Worm (Caenorhabditis elegans) whole organism, late embryonic: ENCODE results near the gene F27B3.8.

ENCODE experiments used
- C38D4.7 ChIP-seq: fragments of 200-800 bp; sonication (Bioruptor generic); optimal IDR thresholded peaks from 2 replicates; lab custom pipeline; 2018; ENCODE audit warnings: mild to moderate bottlenecking, missing genetic modification characterization, moderate library complexity, missing compliant biosample characterization
- F13H6.1 ChIP-seq: sonication (generic microtip); optimal IDR thresholded peaks from 2 replicates; lab custom pipeline; 2016; ENCODE audit warnings: missing genetic modification characterization, missing compliant biosample characterization
- K02D7.2 ChIP-seq: sonication (generic microtip); optimal IDR thresholded peaks from 2 replicates; lab custom pipeline; 2017; ENCODE audit warnings: mild to moderate bottlenecking, missing genetic modification characterization, missing compliant biosample characterization
- Y22D7AL.16 ChIP-seq: sonication (generic microtip); optimal IDR thresholded peaks from 2 replicates; lab custom pipeline; 2016; ENCODE audit warnings: missing genetic modification characterization, missing compliant biosample characterization
- ahr-1 ChIP-seq: sonication (generic microtip); optimal IDR thresholded peaks from 2 replicates; lab custom pipeline; 2016; ENCODE audit warnings: missing genetic modification characterization, missing compliant biosample characterization
- ceh-14 ChIP-seq: sonication (generic microtip); optimal IDR thresholded peaks from 2 replicates; lab custom pipeline; 2016; ENCODE audit warnings: missing genotype, missing genetic modification characterization, missing compliant biosample characterization
- ceh-19 ChIP-seq: fragments of 200-800 bp; sonication (Bioruptor generic); optimal IDR thresholded peaks from 2 replicates; lab custom pipeline; 2018; ENCODE audit warnings: mild to moderate bottlenecking, missing genetic modification characterization, missing compliant biosample characterization
- ceh-2 ChIP-seq: sonication (generic microtip); optimal IDR thresholded peaks from 2 replicates; lab custom pipeline; 2016; ENCODE audit warnings: missing genotype, missing genetic modification characterization, missing compliant biosample characterization
- ceh-24 ChIP-seq: sonication (generic microtip); optimal IDR thresholded peaks from 2 replicates; lab custom pipeline; 2016; ENCODE audit warnings: mild to moderate bottlenecking, missing genetic modification characterization, missing compliant biosample characterization
- ceh-30 ChIP-seq: fragments of 150-350 bp; optimal IDR thresholded peaks from 2 replicates; lab custom pipeline; 2014; ENCODE audit warnings: missing biosample characterization, missing genetic modification characterization
- ceh-31 ChIP-seq: sonication (generic microtip); optimal IDR thresholded peaks from 2 replicates; lab custom pipeline; 2016; ENCODE audit warnings: missing genetic modification characterization, missing compliant biosample characterization
- ceh-34 ChIP-seq: sonication (generic microtip); optimal IDR thresholded peaks from 2 replicates; lab custom pipeline; 2016; ENCODE audit warnings: mild to moderate bottlenecking, missing genetic modification characterization, missing compliant biosample characterization
- ceh-48 ChIP-seq: sonication (generic microtip); optimal IDR thresholded peaks from 2 replicates; lab custom pipeline; 2016; ENCODE audit warnings: missing genetic modification characterization, inconsistent platforms, missing compliant biosample characterization
- ceh-6 ChIP-seq: fragments of 200-800 bp; sonication (Bioruptor generic); optimal IDR thresholded peaks from 2 replicates; lab custom pipeline; 2018; ENCODE audit warnings: mild to moderate bottlenecking, missing genetic modification characterization, missing compliant biosample characterization
- ceh-9 ChIP-seq: sonication (generic microtip); optimal IDR thresholded peaks from 2 replicates; lab custom pipeline; 2016; ENCODE audit warnings: mild to moderate bottlenecking, missing genetic modification characterization, inconsistent platforms, missing compliant biosample characterization
- che-1 ChIP-seq: sonication (generic microtip); optimal IDR thresholded peaks from 2 replicates; lab custom pipeline; 2016; ENCODE audit warnings: mild to moderate bottlenecking, missing genetic modification characterization, missing compliant biosample characterization
- dmd-4 ChIP-seq: sonication (generic microtip); optimal IDR thresholded peaks from 2 replicates; lab custom pipeline; 2016; ENCODE audit warnings: borderline replicate concordance, missing genetic modification characterization, missing compliant biosample characterization
- dve-1 ChIP-seq: sonication (generic microtip); optimal IDR thresholded peaks from 2 replicates; lab custom pipeline; 2017; ENCODE audit warnings: antibody characterized with exemption, mild to moderate bottlenecking, missing genetic modification characterization, missing compliant biosample characterization
- elt-2 ChIP-seq: sonication (generic microtip); optimal IDR thresholded peaks from 2 replicates; lab custom pipeline; 2016; ENCODE audit warnings: missing genetic modification reagents, missing genetic modification characterization, missing compliant biosample characterization
- ets-4 ChIP-seq: sonication (generic microtip); optimal IDR thresholded peaks from 2 replicates; lab custom pipeline; 2016; ENCODE audit warnings: missing genetic modification characterization, missing compliant biosample characterization
- eyg-1 ChIP-seq: sonication (generic microtip); optimal IDR thresholded peaks from 2 replicates; lab custom pipeline; 2016; ENCODE audit warnings: missing genotype, missing genetic modification characterization, missing compliant biosample characterization
- fax-1 ChIP-seq: sonication (generic microtip); optimal IDR thresholded peaks from 2 replicates; lab custom pipeline; 2016; ENCODE audit warnings: missing genotype, missing genetic modification characterization, missing compliant biosample characterization
- fkh-10 ChIP-seq: fragments of 150-350 bp; optimal IDR thresholded peaks from 2 replicates; lab custom pipeline; 2014; ENCODE audit warnings: missing biosample characterization, missing genetic modification reagents, missing genetic modification characterization
- hlh-30 ChIP-seq: sonication (generic microtip); optimal IDR thresholded peaks from 2 replicates; lab custom pipeline; 2017; ENCODE audit warnings: antibody characterized with exemption, missing genetic modification characterization, missing compliant biosample characterization; ENCODE audit not compliant: insufficient read depth
- hlh-8 ChIP-seq: sonication (generic microtip); optimal IDR thresholded peaks from 2 replicates; lab custom pipeline; 2016; ENCODE audit warnings: missing genotype, missing genetic modification characterization, missing compliant biosample characterization
- lim-6 ChIP-seq: sonication (generic microtip); optimal IDR thresholded peaks from 2 replicates; lab custom pipeline; 2016; ENCODE audit warnings: missing genetic modification characterization, missing compliant biosample characterization
- lin-11 ChIP-seq: fragments of 200-800 bp; sonication (Bioruptor generic); optimal IDR thresholded peaks from 2 replicates; lab custom pipeline; 2018; ENCODE audit warnings: mild to moderate bottlenecking, missing genetic modification characterization, missing compliant biosample characterization
- madf-2 ChIP-seq: sonication (generic microtip); optimal IDR thresholded peaks from 2 replicates; lab custom pipeline; 2017; ENCODE audit warnings: missing genetic modification characterization, missing compliant biosample characterization
- nhr-11 ChIP-seq: fragments of 150-350 bp; optimal IDR thresholded peaks from 2 replicates; lab custom pipeline; 2014; ENCODE audit warnings: missing biosample characterization, missing genetic modification characterization
- nhr-232 ChIP-seq: sonication (generic microtip); optimal IDR thresholded peaks from 2 replicates; lab custom pipeline; 2016; ENCODE audit warnings: missing genetic modification characterization, missing compliant biosample characterization
- npax-4 ChIP-seq: sonication (generic microtip); optimal IDR thresholded peaks from 2 replicates; lab custom pipeline; 2016; ENCODE audit warnings: missing genetic modification characterization, missing compliant biosample characterization
- odd-2 ChIP-seq: sonication (generic microtip); optimal IDR thresholded peaks from 2 replicates; lab custom pipeline; 2017; ENCODE audit warnings: antibody characterized with exemption, mild to moderate bottlenecking, missing genetic modification characterization, missing compliant biosample characterization
- pag-3 ChIP-seq: sonication (generic microtip); optimal IDR thresholded peaks from 2 replicates; lab custom pipeline; 2016; ENCODE audit warnings: missing compliant biosample characterization, missing genetic modification characterization, borderline replicate concordance
- pat-9 ChIP-seq: fragments of 200-800 bp; sonication (Bioruptor generic); optimal IDR thresholded peaks from 2 replicates; lab custom pipeline; 2018; ENCODE audit warnings: mild to moderate bottlenecking, missing genetic modification characterization, moderate library complexity, missing compliant biosample characterization
- pax-1 ChIP-seq: fragments of 150-350 bp; optimal IDR thresholded peaks from 2 replicates; lab custom pipeline; 2014; ENCODE audit warnings: missing biosample characterization, missing genetic modification characterization
- pha-2 ChIP-seq: sonication (generic microtip); optimal IDR thresholded peaks from 2 replicates; lab custom pipeline; 2017; ENCODE audit warnings: mild to moderate bottlenecking, missing genetic modification characterization, missing compliant biosample characterization
- pqm-1 ChIP-seq: sonication (generic microtip); optimal IDR thresholded peaks from 2 replicates; lab custom pipeline; 2016; ENCODE audit warnings: missing genetic modification characterization, missing compliant biosample characterization
- ref-2 ChIP-seq: sonication (generic microtip); optimal IDR thresholded peaks from 2 replicates; lab custom pipeline; 2016; ENCODE audit warnings: missing genetic modification characterization, missing compliant biosample characterization
- rnt-1 ChIP-seq: sonication (generic microtip); optimal IDR thresholded peaks from 2 replicates; lab custom pipeline; 2016; ENCODE audit warnings: missing genetic modification characterization, missing compliant biosample characterization
- sox-2 ChIP-seq: fragments of 200-800 bp; sonication (Bioruptor generic); IDR thresholded peaks from 2 replicates; pipeline ENCODE4 v1.3.6; 2022; ENCODE audit warnings: missing genetic modification reagents, missing genetic modification characterization, missing compliant biosample characterization
- sox-4 ChIP-seq: sonication (generic microtip); optimal IDR thresholded peaks from 2 replicates; lab custom pipeline; 2017; ENCODE audit warnings: mild to moderate bottlenecking, missing genetic modification characterization, inconsistent platforms, missing compliant biosample characterization
- syd-9 ChIP-seq: sonication (generic microtip); optimal IDR thresholded peaks from 2 replicates; lab custom pipeline; 2016; ENCODE audit warnings: mild to moderate bottlenecking, missing genetic modification characterization, moderate library complexity, missing compliant biosample characterization
- ttx-3 ChIP-seq: sonication (generic microtip); optimal IDR thresholded peaks from 2 replicates; lab custom pipeline; 2016; ENCODE audit warnings: missing genetic modification reagents, missing genetic modification characterization, missing compliant biosample characterization
- unc-42 ChIP-seq: sonication (generic microtip); optimal IDR thresholded peaks from 2 replicates; lab custom pipeline; 2016; ENCODE audit warnings: missing genotype, missing genetic modification characterization, missing compliant biosample characterization
- unc-55 ChIP-seq: sonication (generic microtip); optimal IDR thresholded peaks from 2 replicates; lab custom pipeline; 2017; ENCODE audit warnings: missing biosample characterization, missing genetic modification reagents, missing genetic modification characterization
- unc-86 ChIP-seq: sonication (generic microtip); optimal IDR thresholded peaks from 2 replicates; lab custom pipeline; 2016; ENCODE audit warnings: missing genetic modification characterization, missing compliant biosample characterization
- zip-5 ChIP-seq: sonication (generic microtip); optimal IDR thresholded peaks from 2 replicates; lab custom pipeline; 2016; ENCODE audit warnings: missing genetic modification characterization, missing compliant biosample characterization

Gene F27B3.8

ce11 chrIII:6536945-6537568 lies 42.4 kb upstream of the F27B3.8 start, which contains the start of gene C09E7.4 (continued):
- TF ChIP-seq dve-1 (no peak), hlh-30 (tag; lab: Kevin White, UChicago) (no peak), odd-2 (tag; lab: Kevin White, UChicago) (no peak), ceh-31 (peak; percentile 84), unc-86 (no peak), unc-42 (tag; lab: Kevin White, UChicago) (peak; percentile 68), syd-9 (tag; lab: Kevin White, UChicago) (peak; percentile 55), unc-55 (GFP tag; lab: Kevin White, UChicago) (peak; percentile 94), fkh-10 (GFP tag; lab: Kevin White, UChicago) (no peak), Y22D7AL.16 (tag; lab: Kevin White, UChicago) (no peak), lin-11 (tag; lab: Kevin White, UChicago) (no peak), hlh-8 (tag; lab: Kevin White, UChicago) (peak; percentile 37), C38D4.7 (no peak), fax-1 (no peak), ceh-34 (tag; lab: Kevin White, UChicago) (peak; percentile 68), ets-4 (peak; percentile 16), ttx-3 (tag; lab: Kevin White, UChicago) (no peak), pha-2 (tag; lab: Kevin White, UChicago) (no peak), lim-6 (no peak), pat-9 (tag; lab: Kevin White, UChicago) (no peak), elt-2 (peak; percentile 29), rnt-1 (tag; lab: Kevin White, UChicago) (peak; percentile 46), pax-1 (no peak), F13H6.1 (tag; lab: Kevin White, UChicago) (peak; percentile 8), sox-4 (tag; lab: Kevin White, UChicago) (peak; percentile 29), nhr-232 (tag; lab: Kevin White, UChicago) (no peak), ceh-30 (tag; lab: Kevin White, UChicago) (no peak), ahr-1 (tag; lab: Kevin White, UChicago) (no peak), dmd-4 (peak; percentile 30), che-1 (tag; lab: Kevin White, UChicago) (peak; percentile 8), ceh-19 (no peak), madf-2 (tag; lab: Kevin White, UChicago) (no peak), ref-2 (tag; lab: Kevin White, UChicago) (no peak), nhr-11 (tag; lab: Kevin White, UChicago) (no peak), pag-3 (tag; lab: Kevin White, UChicago) (peak; percentile 26), ceh-6 (GFP tag; lab: Kevin White, UChicago) (no peak), K02D7.2 (tag; lab: Kevin White, UChicago) (no peak), ceh-24 (tag; lab: Kevin White, UChicago) (no peak), eyg-1 (tag; lab: Kevin White, UChicago) (no peak), npax-4 (no peak), ceh-2 (tag; lab: Kevin White, UChicago) (peak; percentile 64), sox-2 (GFP tag; lab: Robert Waterston, UW) (no peak), ceh-9 (tag; lab: Kevin White, UChicago) (no peak), ceh-14 (tag; lab: Kevin White, UChicago) (peak; percentile 69), ceh-48 (peak; percentile 76), zip-5 (tag; lab: Kevin White, UChicago) (no peak), pqm-1 (tag; lab: Kevin White, UChicago) (no peak)
